Worm (Caenorhabditis elegans) whole organism, L2 larva: ENCODE results near the gene F49H6.12.

Experiments
- R02D3.7 ChIP-seq: fragments of 150-350 bp; optimal IDR thresholded peaks from 2 replicates; lab custom pipeline; 2014; ENCODE audit warnings: missing biosample characterization, missing genetic modification characterization
- alr-1 ChIP-seq: fragments of 150-350 bp; optimal IDR thresholded peaks from 2 replicates; lab custom pipeline; 2014; ENCODE audit warnings: missing biosample characterization, missing genetic modification characterization
- aly-2 ChIP-seq: fragments of 150-350 bp; optimal IDR thresholded peaks from 2 replicates; lab custom pipeline; 2014; ENCODE audit warnings: missing biosample characterization, missing genetic modification characterization
- ama-1 ChIP-seq: fragments of 150-350 bp; optimal IDR thresholded peaks from 2 replicates; lab custom pipeline; 2018; ENCODE audit warnings: inconsistent platforms
- ceh-16 ChIP-seq: fragments of 150-350 bp; optimal IDR thresholded peaks from 2 replicates; lab custom pipeline; 2014; ENCODE audit warnings: missing biosample characterization, missing genetic modification characterization
- dmd-4 ChIP-seq: sonication (generic microtip); optimal IDR thresholded peaks from 2 replicates; lab custom pipeline; 2017; ENCODE audit warnings: missing biosample characterization, missing genetic modification characterization
- egl-27 ChIP-seq: sonication (generic microtip); optimal IDR thresholded peaks from 3 replicates; lab custom pipeline; 2017; ENCODE audit warnings: missing biosample characterization, missing genetic modification reagents, missing genetic modification characterization
- elt-3 ChIP-seq: sonication (generic microtip); optimal IDR thresholded peaks from 2 replicates; lab custom pipeline; 2017; ENCODE audit warnings: missing biosample characterization, missing genetic modification characterization
- fos-1 ChIP-seq: fragments of 150-350 bp; optimal IDR thresholded peaks from 2 replicates; lab custom pipeline; 2014; ENCODE audit warnings: missing biosample characterization, missing genetic modification characterization
- gmeb-1 ChIP-seq: fragments of 150-350 bp; optimal IDR thresholded peaks from 2 replicates; lab custom pipeline; 2014; ENCODE audit warnings: missing biosample characterization, missing genetic modification characterization
- lin-13 ChIP-seq: fragments of 150-350 bp; optimal IDR thresholded peaks from 2 replicates; lab custom pipeline; 2014; ENCODE audit warnings: missing biosample characterization, missing genetic modification reagents, missing genetic modification characterization
- lin-39 ChIP-seq: fragments of 150-350 bp; optimal IDR thresholded peaks from 2 replicates; lab custom pipeline; 2014; ENCODE audit warnings: missing biosample characterization, missing genetic modification reagents, missing genetic modification characterization
- lsy-2 ChIP-seq, 2 experiments: fragments of 150-350 bp in 1 of 2; sonication (generic microtip) in 1 of 2; optimal IDR thresholded peaks; 2 replicates each; lab custom pipeline; 2014 to 2017; ENCODE audit warnings: missing biosample characterization in 2 of 2, missing genetic modification characterization in 2 of 2
- mbf-1 ChIP-seq: sonication (generic microtip); optimal IDR thresholded peaks from 2 replicates; lab custom pipeline; 2017; ENCODE audit warnings: missing biosample characterization, missing genetic modification characterization
- mdl-1 ChIP-seq, 2 experiments: fragments of 150-350 bp in 1 of 2; sonication (generic microtip) in 1 of 2; optimal IDR thresholded peaks; 2 replicates each; lab custom pipeline; 2017; ENCODE audit warnings: missing biosample characterization in 2 of 2, missing genetic modification characterization in 2 of 2
- nhr-10 ChIP-seq: sonication (generic microtip); optimal IDR thresholded peaks from 2 replicates; lab custom pipeline; 2017; ENCODE audit warnings: missing biosample characterization, missing genetic modification characterization
- nhr-12 ChIP-seq: fragments of 150-350 bp; optimal IDR thresholded peaks from 2 replicates; lab custom pipeline; 2014; ENCODE audit warnings: missing biosample characterization, missing genetic modification characterization
- nhr-129 ChIP-seq: fragments of 150-350 bp; optimal IDR thresholded peaks from 2 replicates; lab custom pipeline; 2014; ENCODE audit warnings: missing biosample characterization, missing genetic modification characterization
- nhr-23 ChIP-seq: fragments of 150-350 bp; optimal IDR thresholded peaks from 2 replicates; lab custom pipeline; 2014; ENCODE audit warnings: missing biosample characterization, missing genetic modification reagents, missing genetic modification characterization
- nhr-25 ChIP-seq: fragments of 150-350 bp; sonication (generic microtip); optimal IDR thresholded peaks from 3 replicates; lab custom pipeline; 2014; ENCODE audit warnings: missing biosample characterization, missing genetic modification characterization
- nhr-77 ChIP-seq: fragments of 150-350 bp; optimal IDR thresholded peaks from 2 replicates; lab custom pipeline; 2014; ENCODE audit warnings: missing biosample characterization, missing genetic modification characterization
- peb-1 ChIP-seq: fragments of 150-350 bp; optimal IDR thresholded peaks from 2 replicates; lab custom pipeline; 2014; ENCODE audit warnings: missing biosample characterization, missing genetic modification characterization
- skn-1 ChIP-seq: sonication (generic microtip); optimal IDR thresholded peaks from 2 replicates; lab custom pipeline; 2017; ENCODE audit warnings: missing biosample characterization, missing genetic modification characterization
- sma-9 ChIP-seq, 2 experiments: fragments of 150-350 bp in 1 of 2; sonication (generic microtip) in 1 of 2; optimal IDR thresholded peaks; 2 replicates each; lab custom pipeline; 2014 to 2016; ENCODE audit warnings: missing genetic modification characterization in 2 of 2, mild to moderate bottlenecking in 1 of 2, missing biosample characterization in 1 of 2, missing compliant biosample characterization in 1 of 2, missing genetic modification reagents in 1 of 2, moderate library complexity in 1 of 2
- snpc-4 ChIP-seq: fragments of 150-350 bp; optimal IDR thresholded peaks from 2 replicates; lab custom pipeline; 2014; ENCODE audit warnings: missing biosample characterization, missing genetic modification characterization
- unc-62 ChIP-seq: fragments of 150-350 bp; optimal IDR thresholded peaks from 2 replicates; lab custom pipeline; 2014; ENCODE audit warnings: missing biosample characterization, missing genetic modification reagents, missing genetic modification characterization
- zag-1 ChIP-seq: fragments of 150-350 bp; optimal IDR thresholded peaks from 2 replicates; lab custom pipeline; 2014; ENCODE audit warnings: missing biosample characterization, missing genetic modification characterization
- ztf-11 ChIP-seq: sonication (generic microtip); optimal IDR thresholded peaks from 2 replicates; lab custom pipeline; 2017; ENCODE audit warnings: missing biosample characterization, missing genetic modification characterization

The F49H6.12 gene

ce11 chrV:17026289-17026688 lies 5.0 kb upstream of the F49H6.12 start, which contains the start of gene F49H6.15:
Gene F49H6.15 (minus strand): TSS chrV:17026389.
- TF ChIP-seq sma-9 (GFP tag; optimal IDR thresholded peaks at IDR 0.05; lab: Kevin White, UChicago) (no peak), sma-9 (tag; optimal IDR thresholded peaks at IDR 0.05; lab: Kevin White, UChicago) (no peak)

- TF ChIP-seq dmd-4 (tag; lab: Kevin White, UChicago) (no peak), mbf-1 (tag; lab: Kevin White, UChicago) (no peak), aly-2 (no peak), nhr-77 (tag; lab: Kevin White, UChicago) (no peak), snpc-4 (tag; lab: Kevin White, UChicago) (no peak), ztf-11 (no peak), egl-27 (no peak), lsy-2 (tag; optimal IDR thresholded peaks at IDR 0.05; lab: Kevin White, UChicago) (no peak), unc-62 (no peak), alr-1 (no peak), nhr-25 (tag; lab: Kevin White, UChicago) (no peak), nhr-23 (tag; lab: Kevin White, UChicago) (no peak), ceh-16 (tag; lab: Kevin White, UChicago) (no peak), lin-39 (tag; lab: Kevin White, UChicago) (no peak)
- TF ChIP-seq, all 48 proteins: peak for 0
Measured at ce11 chrV:17022613-17023322, 1.5 kb upstream of the F49H6.12 start, which contains the start of the genes F49H6.8 and F49H6.5. Gene F49H6.8 (minus strand): TSS chrV:17022663. Gene F49H6.5 (plus strand): TSS chrV:17023241.

ce11 chrV:17019690-17020089 lies 1.6 kb downstream of the F49H6.12 start, which contains the start of gene F49H6.17:
Gene F49H6.17 (plus strand): TSS chrV:17019990.
- TF ChIP-seq mdl-1 (tag; optimal IDR thresholded peaks at IDR 0.05; lab: Kevin White, UChicago): no peak
- no peak for TF ChIP-seq zag-1 (tag; lab: Kevin White, UChicago)
- TF ChIP-seq egl-27: no peak
- no peak for TF ChIP-seq lin-13
- TF ChIP-seq nhr-23 (tag; lab: Kevin White, UChicago): no peak
- TF ChIP-seq ama-1 (lab: Kevin White, UChicago): no peak
- TF ChIP-seq fos-1 (tag; lab: Kevin White, UChicago): no peak
- TF ChIP-seq snpc-4 (tag; lab: Kevin White, UChicago): no peak
- TF ChIP-seq ceh-16 (tag; lab: Kevin White, UChicago): no peak
- TF ChIP-seq lsy-2 (tag; optimal IDR thresholded peaks at IDR 0.05; lab: Kevin White, UChicago): no peak

ce11 chrV:17016787-17017186 lies 4.5 kb downstream of the F49H6.12 start, which contains the start of gene srh-97:
Gene srh-97 (plus strand): TSS chrV:17017087.
- TF ChIP-seq peb-1 (tag; lab: Kevin White, UChicago): no peak
- TF ChIP-seq nhr-129: no peak
- TF ChIP-seq elt-3 (tag; lab: Kevin White, UChicago): no peak
- no peak for TF ChIP-seq egl-27
- TF ChIP-seq nhr-10: no peak
- TF ChIP-seq skn-1 (tag; lab: Kevin White, UChicago): no peak
- no peak for TF ChIP-seq R02D3.7 (tag; lab: Kevin White, UChicago)
- no peak for TF ChIP-seq mbf-1 (tag; lab: Kevin White, UChicago)

- TF ChIP-seq mdl-1 (tag; optimal IDR thresholded peaks at IDR 0.05; lab: Kevin White, UChicago): no peak
- peak; percentile 5 for TF ChIP-seq gmeb-1 (tag; lab: Kevin White, UChicago)
- TF ChIP-seq nhr-12 (tag; lab: Kevin White, UChicago): no peak
- TF ChIP-seq sma-9 (GFP tag; optimal IDR thresholded peaks at IDR 0.05; lab: Kevin White, UChicago): peak; percentile 80
- TF ChIP-seq sma-9 (tag; optimal IDR thresholded peaks at IDR 0.05; lab: Kevin White, UChicago): no peak
- TF ChIP-seq fos-1 (tag; lab: Kevin White, UChicago): peak; percentile 81
Measured at ce11 chrV:17014050-17014449, 7.2 kb downstream of the F49H6.12 start, which contains the start of gene clc-13. Gene clc-13 (plus strand): TSS chrV:17014408.

ce11 chrV:17013232-17013631 lies 8.0 kb downstream of the F49H6.12 start, which contains the start of gene clec-241:
Gene clec-241 (minus strand): TSS chrV:17013332.
- TF ChIP-seq nhr-25 (tag; lab: Kevin White, UChicago): no peak
